Fruit fly (Drosophila melanogaster) whole organism, wandering third instar larva: ENCODE results near the gene mamo.

ENCODE experiments used
- Abd-B ChIP-seq: fragments of >200 bp; optimal IDR thresholded peaks from 2 replicates; lab custom pipeline; 2017; ENCODE audit warnings: missing biosample characterization, missing genetic modification characterization
- CG32264 ChIP-seq: fragments of 200-800 bp; sonication (Bioruptor generic); optimal IDR thresholded peaks from 2 replicates; lab custom pipeline; 2016; ENCODE audit warnings: missing biosample characterization, missing genetic modification characterization
- CG9705 ChIP-seq: fragments of 200-800 bp; sonication (Bioruptor generic); optimal IDR thresholded peaks from 2 replicates; lab custom pipeline; 2018; ENCODE audit warnings: missing biosample characterization, mild to moderate bottlenecking, missing genetic modification characterization
- CrebA ChIP-seq: fragments of 200-800 bp; sonication (Bioruptor generic); optimal IDR thresholded peaks from 2 replicates; lab custom pipeline; 2016; ENCODE audit warnings: missing biosample characterization, mild to moderate bottlenecking, missing genetic modification characterization, borderline replicate concordance
- Dfd ChIP-seq: fragments of >200 bp; optimal IDR thresholded peaks from 2 replicates; lab custom pipeline; 2017; ENCODE audit warnings: missing biosample characterization, missing genetic modification characterization
- Dif ChIP-seq: fragments of 200-275, 200-300 bp; sonication (Bioruptor generic); optimal IDR thresholded peaks from 2 replicates; lab custom pipeline; 2018; ENCODE audit warnings: missing biosample characterization, missing genetic modification characterization; ENCODE audit not compliant: partially characterized antibody
- GATAd ChIP-seq: sonication (Bioruptor generic); optimal IDR thresholded peaks from 2 replicates; lab custom pipeline; 2016; ENCODE audit warnings: missing biosample characterization, missing genetic modification characterization
- HLH106 ChIP-seq: fragments of 200-800 bp; optimal IDR thresholded peaks from 3 replicates; lab custom pipeline; 2019; ENCODE audit warnings: missing biosample characterization, mild to moderate bottlenecking, missing genetic modification characterization, moderate library complexity
- Hnf4 ChIP-seq: fragments of 200-800 bp; sonication (Bioruptor generic); optimal IDR thresholded peaks from 2 replicates; lab custom pipeline; 2016; ENCODE audit warnings: missing biosample characterization, mild to moderate bottlenecking, missing genetic modification characterization
- Hr78 ChIP-seq: fragments of >200 bp; optimal IDR thresholded peaks from 2 replicates; lab custom pipeline; 2017; ENCODE audit warnings: missing biosample characterization, missing genetic modification characterization
- Hr83 ChIP-seq: fragments of 200-300 bp; sonication (Bioruptor generic); optimal IDR thresholded peaks from 2 replicates; lab custom pipeline; 2016; ENCODE audit warnings: missing biosample characterization, mild to moderate bottlenecking, missing genetic modification characterization, moderate library complexity; ENCODE audit not compliant: poor library complexity, severe bottlenecking
- Jra ChIP-seq: sonication (Bioruptor generic); optimal IDR thresholded peaks from 2 replicates; lab custom pipeline; 2016; ENCODE audit warnings: missing biosample characterization, missing genetic modification characterization
- Mio ChIP-seq: sonication (Bioruptor generic); optimal IDR thresholded peaks from 2 replicates; lab custom pipeline; 2016; ENCODE audit warnings: missing biosample characterization, missing genetic modification characterization
- Myc ChIP-seq: fragments of >200 bp; optimal IDR thresholded peaks from 2 replicates; lab custom pipeline; 2017
- N ChIP-seq: fragments of >200 bp; optimal IDR thresholded peaks from 2 replicates; lab custom pipeline; 2018; ENCODE audit warnings: missing biosample characterization, missing external identifiers, missing genetic modification characterization
- OdsH ChIP-seq: fragments of 200-800 bp; sonication (Bioruptor generic); optimal IDR thresholded peaks from 2 replicates; lab custom pipeline; 2016; ENCODE audit warnings: missing biosample characterization, mild to moderate bottlenecking, missing genetic modification characterization
- Rel ChIP-seq, 2 experiments: fragments of 200-800 bp; sonication (Bioruptor generic) in 1 of 2; optimal IDR thresholded peaks; 2 replicates in 1 of 2; 3 replicates in 1 of 2; lab custom pipeline; 2016 to 2019; ENCODE audit warnings: mild to moderate bottlenecking in 2 of 2, missing biosample characterization in 2 of 2, missing genetic modification characterization in 2 of 2, moderate library complexity in 1 of 2
- Sp1 ChIP-seq: fragments of 200-800 bp; sonication (Bioruptor generic); optimal IDR thresholded peaks from 3 replicates; lab custom pipeline; 2019; ENCODE audit warnings: missing biosample characterization, mild to moderate bottlenecking, missing genetic modification characterization, moderate library complexity
- Vsx2 ChIP-seq: fragments of 200-300, 225-300 bp; sonication (Bioruptor generic); optimal IDR thresholded peaks from 2 replicates; lab custom pipeline; 2018; ENCODE audit warnings: missing biosample characterization, missing genetic modification characterization; ENCODE audit not compliant: partially characterized antibody
- br ChIP-seq: fragments of 200-800 bp; sonication (Bioruptor generic); optimal IDR thresholded peaks from 2 replicates; lab custom pipeline; 2016; ENCODE audit warnings: missing biosample characterization, missing genetic modification characterization
- brk ChIP-seq: fragments of 200-800 bp; sonication (Bioruptor generic); optimal IDR thresholded peaks from 2 replicates; lab custom pipeline; 2016; ENCODE audit warnings: missing biosample characterization, mild to moderate bottlenecking, missing genetic modification characterization
- dl ChIP-seq, 2 experiments: fragments of 175-275, 200-275 bp in 1 of 2; fragments of 200-275 bp in 1 of 2; sonication (Bioruptor generic); optimal IDR thresholded peaks; lab custom pipeline; 2018; ENCODE audit warnings: mild to moderate bottlenecking in 2 of 2, missing biosample characterization in 2 of 2, missing genetic modification characterization in 2 of 2, moderate library complexity in 2 of 2; ENCODE audit not compliant: partially characterized antibody in 2 of 2, insufficient read depth in 1 of 2
- dmrt93B ChIP-seq: fragments of 200-800 bp; sonication (Bioruptor generic); optimal IDR thresholded peaks from 2 replicates; lab custom pipeline; 2018; ENCODE audit warnings: missing biosample characterization, mild to moderate bottlenecking, missing genetic modification characterization
- dsf ChIP-seq: sonication (Bioruptor generic); optimal IDR thresholded peaks from 2 replicates; lab custom pipeline; 2016; ENCODE audit warnings: missing biosample characterization, missing genetic modification characterization, borderline replicate concordance
- ey ChIP-seq: fragments of 200-800 bp; sonication (Bioruptor generic); optimal IDR thresholded peaks from 2 replicates; lab custom pipeline; 2016; ENCODE audit warnings: missing biosample characterization, missing genetic modification characterization
- foxo ChIP-seq, 2 experiments: fragments of 200-800 bp; sonication (Bioruptor generic); optimal IDR thresholded peaks; 2 replicates in 1 of 2; 3 replicates in 1 of 2; lab custom pipeline; 2016 to 2017; ENCODE audit warnings: missing biosample characterization in 2 of 2, missing genetic modification characterization in 2 of 2
- fru ChIP-seq: fragments of 200-800 bp; sonication (Bioruptor generic); optimal IDR thresholded peaks from 3 replicates; lab custom pipeline; 2016; ENCODE audit warnings: missing biosample characterization, mild to moderate bottlenecking, missing genetic modification characterization
- h ChIP-seq: fragments of 200-800 bp; sonication (Bioruptor generic); optimal IDR thresholded peaks from 3 replicates; lab custom pipeline; 2016; ENCODE audit warnings: missing biosample characterization, mild to moderate bottlenecking, missing genetic modification characterization
- jim ChIP-seq: fragments of 175-275, 200-325 bp; sonication (Bioruptor generic); optimal IDR thresholded peaks from 2 replicates; lab custom pipeline; 2016; ENCODE audit warnings: missing biosample characterization, mild to moderate bottlenecking, missing genetic modification characterization
- lola ChIP-seq: fragments of >200 bp; optimal IDR thresholded peaks from 2 replicates; lab custom pipeline; 2017; ENCODE audit warnings: missing biosample characterization, missing genetic modification characterization
- pan ChIP-seq: fragments of >200 bp; optimal IDR thresholded peaks from 2 replicates; lab custom pipeline; 2017
- psq ChIP-seq: fragments of 200-800 bp; sonication (Bioruptor generic); optimal IDR thresholded peaks from 3 replicates; lab custom pipeline; 2017; ENCODE audit warnings: missing biosample characterization, mild to moderate bottlenecking, missing genetic modification characterization, moderate library complexity
- rgr ChIP-seq: fragments of 200-800 bp; sonication (Bioruptor generic); optimal IDR thresholded peaks from 3 replicates; lab custom pipeline; 2016; ENCODE audit warnings: missing biosample characterization, mild to moderate bottlenecking, missing genetic modification characterization
- sage ChIP-seq: fragments of 200-800 bp; sonication (Bioruptor generic); optimal IDR thresholded peaks from 2 replicates; lab custom pipeline; 2016; ENCODE audit warnings: missing biosample characterization, mild to moderate bottlenecking, missing genetic modification characterization
- sv ChIP-seq: fragments of 200-800 bp; sonication (Bioruptor generic); optimal IDR thresholded peaks from 3 replicates; lab custom pipeline; 2016; ENCODE audit warnings: missing biosample characterization, missing genetic modification characterization
- tai ChIP-seq: sonication (Bioruptor generic); optimal IDR thresholded peaks from 2 replicates; lab custom pipeline; 2016; ENCODE audit warnings: missing biosample characterization, missing genetic modification characterization
- usp ChIP-seq: fragments of >200 bp; optimal IDR thresholded peaks from 2 replicates; lab custom pipeline; 2017; ENCODE audit warnings: missing biosample characterization, missing genetic modification characterization
- woc ChIP-seq: sonication (Bioruptor generic); optimal IDR thresholded peaks from 2 replicates; lab custom pipeline; 2016; ENCODE audit warnings: missing biosample characterization, mild to moderate bottlenecking, missing genetic modification characterization

mamo gene

dm6 chrX:13995977-13996723 lies 5.8 kb upstream of the mamo start, which contains the start of gene ben (continued):
- TF ChIP-seq woc (GFP tag; lab: Kevin White, UChicago) (peak; percentile 88), CrebA (GFP tag; lab: Kevin White, UChicago) (no peak), h (GFP tag; lab: Kevin White, UChicago) (peak; percentile 79), rgr (GFP tag; lab: Kevin White, UChicago) (peak; percentile 77)

- TF ChIP-seq psq (peak; percentile 74), dsf (no peak), Dif (GFP tag; lab: Kevin White, UChicago) (no peak), ey (GFP tag; lab: Kevin White, UChicago) (no peak), Hnf4 (GFP tag; lab: Kevin White, UChicago) (no peak), dmrt93B (GFP tag; lab: Kevin White, UChicago) (peak; percentile 8), Dfd (peak; percentile 47), dl (GFP tag; optimal IDR thresholded peaks at IDR 0.05; lab: Kevin White, UChicago; ENCODE audit: insufficient read depth in 1 of 2, partially characterized antibody in 2 of 2) (no peak), Myc (lab: Kevin White, UChicago) (no peak), Jra (GFP tag; lab: Kevin White, UChicago) (peak; percentile 46), Rel (GFP tag; optimal IDR thresholded peaks at IDR 0.05; lab: Kevin White, UChicago) (no peak), Rel (tag; optimal IDR thresholded peaks at IDR 0.05; lab: Kevin White, UChicago) (peak; percentile 7), h (GFP tag; lab: Kevin White, UChicago) (peak; percentile 53), pan (no peak), woc (GFP tag; lab: Kevin White, UChicago) (no peak), OdsH (GFP tag; lab: Kevin White, UChicago) (no peak), Hr83 (GFP tag; lab: Kevin White, UChicago) (peak; percentile 45), CG32264 (GFP tag; lab: Kevin White, UChicago) (no peak), CrebA (GFP tag; lab: Kevin White, UChicago) (peak; percentile 56), Sp1 (GFP tag; lab: Kevin White, UChicago) (peak; percentile 56), jim (GFP tag; lab: Kevin White, UChicago) (peak; percentile 30), foxo (GFP tag; optimal IDR thresholded peaks at IDR 0.05; lab: Kevin White, UChicago) (no peak), GATAd (GFP tag; lab: Kevin White, UChicago) (no peak), br (GFP tag; lab: Kevin White, UChicago) (no peak), N (GFP tag; lab: Kevin White, UChicago) (peak; percentile 43), usp (GFP tag; lab: Kevin White, UChicago) (no peak), rgr (GFP tag; lab: Kevin White, UChicago) (peak; percentile 36), sage (GFP tag; lab: Kevin White, UChicago) (no peak), lola (no peak), brk (GFP tag; lab: Kevin White, UChicago) (no peak), Vsx2 (GFP tag; lab: Kevin White, UChicago) (no peak), Mio (no peak), HLH106 (no peak), fru (no peak), tai (GFP tag; lab: Kevin White, UChicago) (no peak), CG9705 (GFP tag; lab: Kevin White, UChicago) (no peak), sv (no peak), Hr78 (GFP tag; lab: Kevin White, UChicago) (no peak), Abd-B (GFP tag; lab: Kevin White, UChicago) (no peak)
These were observed 4.5 kb upstream of the mamo start for dm6 chrX:13994783-13995341.
